Worm (Caenorhabditis elegans) whole organism, L4 larva: Measurements from ENCODE around the gene fipr-8.

Source experiments
- D1046.2 ChIP-seq: fragments of 200-800 bp; sonication (Bioruptor generic); IDR thresholded peaks from 2 replicates; pipeline ENCODE4 v1.3.6; 2022; ENCODE audit warnings: missing genetic modification characterization, missing compliant biosample characterization
- F37D6.2 ChIP-seq: sonication (generic microtip); optimal IDR thresholded peaks from 2 replicates; lab custom pipeline; 2016; ENCODE audit warnings: mild to moderate bottlenecking, missing genetic modification characterization, missing compliant biosample characterization
- R02D3.7 ChIP-seq: fragments of 150-350 bp; sonication (generic microtip); optimal IDR thresholded peaks from 3 replicates; lab custom pipeline; 2014; ENCODE audit warnings: missing biosample characterization, missing genetic modification characterization
- T20F7.1 ChIP-seq: fragments of 200-800 bp; sonication (Bioruptor generic); optimal IDR thresholded peaks from 2 replicates; lab custom pipeline; 2018; ENCODE audit warnings: mild to moderate bottlenecking, missing genetic modification characterization, missing compliant biosample characterization
- T26A8.4 ChIP-seq: fragments of 200-800 bp; sonication (Bioruptor generic); IDR thresholded peaks from 2 replicates; pipeline ENCODE4 v1.3.6; 2022; ENCODE audit warnings: missing genetic modification characterization, missing compliant biosample characterization
- Y48G9A.11 ChIP-seq: fragments of 200-800 bp; sonication (Bioruptor generic); IDR thresholded peaks from 2 replicates; pipeline ENCODE4 v1.3.6; 2022; ENCODE audit warnings: missing genetic modification reagents, missing genetic modification characterization, missing compliant biosample characterization
- Y5F2A.4 ChIP-seq: fragments of 200-800 bp; sonication (Bioruptor generic); optimal IDR thresholded peaks from 2 replicates; lab custom pipeline; 2018; ENCODE audit warnings: mild to moderate bottlenecking, missing genetic modification characterization, missing compliant biosample characterization
- aha-1 ChIP-seq: fragments of 150-350 bp; peaks from one replicate; lab custom pipeline; 2014; ENCODE audit warnings: missing biosample characterization, missing genetic modification characterization
- aly-2 ChIP-seq: sonication (generic microtip); optimal IDR thresholded peaks from 2 replicates; lab custom pipeline; 2018; ENCODE audit warnings: missing biosample characterization, missing genetic modification characterization
- attf-4 ChIP-seq: sonication (generic microtip); optimal IDR thresholded peaks from 3 replicates; lab custom pipeline; 2017; ENCODE audit warnings: missing biosample characterization, missing genetic modification characterization
- ceh-44 ChIP-seq: fragments of 200-800 bp; sonication (Bioruptor generic); IDR thresholded peaks from 2 replicates; pipeline ENCODE4 v1.3.6; 2022; ENCODE audit warnings: missing genetic modification reagents, missing genetic modification characterization, missing compliant biosample characterization
- ceh-62 ChIP-seq: sonication (generic microtip); optimal IDR thresholded peaks from 2 replicates; lab custom pipeline; 2017; ENCODE audit warnings: missing biosample characterization, missing genetic modification characterization
- ceh-82 ChIP-seq: sonication (generic microtip); optimal IDR thresholded peaks from 2 replicates; lab custom pipeline; 2017; ENCODE audit warnings: missing biosample characterization, missing genetic modification characterization
- ctbp-1 ChIP-seq: fragments of 200-800 bp; sonication (Bioruptor generic); IDR thresholded peaks from 2 replicates; pipeline ENCODE4 v1.3.6; 2022; ENCODE audit warnings: missing genetic modification reagents, missing genetic modification characterization, missing compliant biosample characterization
- daf-16 ChIP-seq, 3 experiments: sonication (generic microtip); optimal IDR thresholded peaks; 2 replicates each; lab custom pipeline; 2016 to 2017; ENCODE audit warnings: missing genetic modification characterization in 3 of 3, missing genetic modification reagents in 3 of 3, mild to moderate bottlenecking in 2 of 3, missing compliant biosample characterization in 2 of 3, missing biosample characterization in 1 of 3, moderate library complexity in 1 of 3
- daf-19 ChIP-seq: fragments of 200-800 bp; sonication (Bioruptor generic); conservative IDR thresholded peaks from 2 replicates; pipeline ENCODE4 v1.3.6; 2022; ENCODE audit warnings: missing genetic modification characterization, missing compliant biosample characterization
- daf-8 ChIP-seq: fragments of 200-800 bp; sonication (Bioruptor generic); IDR thresholded peaks from 2 replicates; pipeline ENCODE4 v1.3.6; 2022; ENCODE audit warnings: missing genetic modification characterization, missing compliant biosample characterization
- dmd-9 ChIP-seq: fragments of 200-800 bp; sonication (Bioruptor generic); IDR thresholded peaks from 2 replicates; pipeline ENCODE4 v1.3.6; 2022; ENCODE audit warnings: missing genetic modification reagents, missing genetic modification characterization, missing compliant biosample characterization
- duxl-1 ChIP-seq: sonication (generic microtip); optimal IDR thresholded peaks from 2 replicates; lab custom pipeline; 2016; ENCODE audit warnings: mild to moderate bottlenecking, missing genetic modification characterization, moderate library complexity, missing compliant biosample characterization; ENCODE audit not compliant: poor library complexity
- gei-8 ChIP-seq: fragments of 200-800 bp; sonication (Bioruptor generic); optimal IDR thresholded peaks from 2 replicates; lab custom pipeline; 2018; ENCODE audit warnings: mild to moderate bottlenecking, missing genetic modification characterization, missing compliant biosample characterization
- hif-1 ChIP-seq, 2 experiments: sonication (generic microtip); optimal IDR thresholded peaks; 2 replicates each; lab custom pipeline; 2016 to 2017; ENCODE audit warnings: missing compliant biosample characterization in 2 of 2, missing genetic modification characterization in 2 of 2, missing genetic modification reagents in 2 of 2, missing genotype in 2 of 2, mild to moderate bottlenecking in 1 of 2
- hmg-1.1 ChIP-seq: fragments of 200-800 bp; sonication (Bioruptor generic); IDR thresholded peaks from 2 replicates; pipeline ENCODE4 v1.3.6; 2022; ENCODE audit warnings: missing genetic modification reagents, missing genetic modification characterization, missing compliant biosample characterization
- jun-1 ChIP-seq: fragments of 150-350 bp; optimal IDR thresholded peaks from 2 replicates; lab custom pipeline; 2014; ENCODE audit warnings: missing biosample characterization, missing genetic modification reagents, missing genetic modification characterization
- lim-7 ChIP-seq: fragments of 200-800 bp; sonication (Bioruptor generic); IDR thresholded peaks from 2 replicates; pipeline ENCODE4 v1.3.6; 2022; ENCODE audit warnings: missing genetic modification characterization, missing compliant biosample characterization
- lin-1 ChIP-seq: fragments of 200-800 bp; sonication (Bioruptor generic); IDR thresholded peaks from 2 replicates; pipeline ENCODE4 v1.3.6; 2022; ENCODE audit warnings: missing genetic modification reagents, missing genetic modification characterization, missing compliant biosample characterization
- lin-13 ChIP-seq: fragments of 150-350 bp; optimal IDR thresholded peaks from 2 replicates; lab custom pipeline; 2014; ENCODE audit warnings: missing biosample characterization, missing genetic modification reagents, missing genetic modification characterization
- lin-29 ChIP-seq: fragments of 200-800 bp; sonication (Bioruptor generic); IDR thresholded peaks from 2 replicates; pipeline ENCODE4 v1.3.6; 2022; ENCODE audit warnings: missing genetic modification reagents, missing genetic modification characterization, missing compliant biosample characterization
- lin-38 ChIP-seq: fragments of 200-800 bp; sonication (Bioruptor generic); IDR thresholded peaks from 2 replicates; pipeline ENCODE4 v1.3.6; 2022; ENCODE audit warnings: missing genetic modification reagents, missing genetic modification characterization, missing compliant biosample characterization
- lir-3 ChIP-seq: sonication (generic microtip); optimal IDR thresholded peaks from 2 replicates; lab custom pipeline; 2016; ENCODE audit warnings: mild to moderate bottlenecking, missing genetic modification characterization, missing compliant biosample characterization
- madf-5 ChIP-seq, 2 experiments: fragments of 200-800 bp; sonication (Bioruptor generic); IDR thresholded peaks; 2 replicates each; pipeline ENCODE4 v1.3.6; 2022; ENCODE audit warnings: missing compliant biosample characterization in 2 of 2, missing genetic modification characterization in 2 of 2
- mdl-1 ChIP-seq, 2 experiments: fragments of 150-350 bp in 1 of 2; sonication (generic microtip) in 1 of 2; optimal IDR thresholded peaks; 2 replicates each; lab custom pipeline; 2014 to 2017; ENCODE audit warnings: missing biosample characterization in 2 of 2, missing genetic modification characterization in 2 of 2
- mdt-29 ChIP-seq: fragments of 200-800 bp; sonication (Bioruptor generic); IDR thresholded peaks from 2 replicates; pipeline ENCODE4 v1.3.6; 2022; ENCODE audit warnings: missing genetic modification reagents, missing genetic modification characterization, missing compliant biosample characterization
- mxl-3 ChIP-seq: fragments of 200-800 bp; sonication (Bioruptor generic); optimal IDR thresholded peaks from 2 replicates; lab custom pipeline; 2018; ENCODE audit warnings: mild to moderate bottlenecking, missing genetic modification characterization, missing compliant biosample characterization
- nhr-102 ChIP-seq: sonication (generic microtip); optimal IDR thresholded peaks from 2 replicates; lab custom pipeline; 2016; ENCODE audit warnings: mild to moderate bottlenecking, missing genetic modification characterization, moderate library complexity, missing compliant biosample characterization
- nhr-25 ChIP-seq: sonication (generic microtip); optimal IDR thresholded peaks from 2 replicates; lab custom pipeline; 2017; ENCODE audit warnings: missing genetic modification characterization, mild to moderate bottlenecking, missing compliant biosample characterization, antibody characterized with exemption, moderate library complexity, borderline replicate concordance; ENCODE audit not compliant: insufficient read depth
- nhr-28 ChIP-seq: fragments of 150-350 bp; optimal IDR thresholded peaks from 2 replicates; lab custom pipeline; 2014; ENCODE audit warnings: missing biosample characterization, missing genetic modification characterization
- nhr-41 ChIP-seq: fragments of 200-800 bp; sonication (Bioruptor generic); IDR thresholded peaks from 2 replicates; pipeline ENCODE4 v1.3.6; 2022; ENCODE audit warnings: missing genetic modification reagents, missing genetic modification characterization, missing compliant biosample characterization
- pha-4 ChIP-seq, 2 experiments: fragments of 150-350 bp in 1 of 2; fragments of 200-800 bp in 1 of 2; sonication (Bioruptor generic) in 1 of 2; IDR thresholded peaks in 1 of 2; optimal IDR thresholded peaks in 1 of 2; 2 replicates each; pipeline versions ENCODE4 v1.3.6 to Lab custom; 2014 to 2022; ENCODE audit warnings: missing genetic modification characterization in 2 of 2, missing genetic modification reagents in 2 of 2, missing biosample characterization in 1 of 2, missing compliant biosample characterization in 1 of 2
- rbr-2 ChIP-seq: sonication (generic microtip); optimal IDR thresholded peaks from 2 replicates; lab custom pipeline; 2016; ENCODE audit warnings: missing genotype, missing genetic modification characterization, missing compliant biosample characterization
- spr-1 ChIP-seq: sonication (generic microtip); optimal IDR thresholded peaks from 2 replicates; lab custom pipeline; 2016; ENCODE audit warnings: mild to moderate bottlenecking, missing genetic modification characterization, missing compliant biosample characterization
- tag-97 ChIP-seq: fragments of 200-800 bp; sonication (Bioruptor generic); IDR thresholded peaks from 2 replicates; pipeline ENCODE4 v1.3.6; 2022; ENCODE audit warnings: missing genetic modification characterization, missing compliant biosample characterization
- zip-11 ChIP-seq: fragments of 200-800 bp; sonication (Bioruptor generic); IDR thresholded peaks from 2 replicates; pipeline ENCODE4 v1.3.6; 2022; ENCODE audit warnings: missing genetic modification characterization, missing compliant biosample characterization

The fipr-8 gene

DNA sequence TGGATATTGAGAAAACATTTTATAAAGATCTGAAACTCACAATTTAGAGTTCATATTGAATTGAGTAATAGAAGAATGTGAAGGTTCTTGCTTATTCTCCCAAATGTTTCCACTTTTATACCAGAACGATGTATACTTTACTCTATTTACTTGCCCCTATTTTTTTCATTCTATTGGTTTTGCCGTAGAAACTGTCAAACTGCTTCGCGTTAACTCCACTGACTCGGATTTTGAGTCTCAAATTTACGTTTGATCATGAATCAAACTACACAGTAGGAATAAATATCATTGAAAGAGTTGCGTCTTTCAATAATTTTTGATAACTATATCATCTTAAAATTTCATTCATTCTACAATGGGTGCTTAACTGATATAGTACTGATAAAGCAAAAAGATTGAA lies at the start of gene fipr-8:
fipr-8 (minus strand) TSS at position 101 of the 400 bp plus-strand sequence.
- no peak for TF ChIP-seq pha-4 (GFP tag; IDR thresholded peaks at IDR 0.05; lab: Robert Waterston, UW)
- no peak for TF ChIP-seq pha-4 (tag; optimal IDR thresholded peaks at IDR 0.05; lab: Kevin White, UChicago)
- no peak for TF ChIP-seq ceh-82
- TF ChIP-seq madf-5 (GFP tag; IDR thresholded peaks at IDR 0.05; lab: Robert Waterston, UW): no peak
- TF ChIP-seq aly-2 (tag; lab: Kevin White, UChicago): no peak
- no peak for TF ChIP-seq mdl-1 (tag; optimal IDR thresholded peaks at IDR 0.05; lab: Kevin White, UChicago)
- no peak for TF ChIP-seq tag-97 (GFP tag; lab: Robert Waterston, UW)
- no peak for TF ChIP-seq ceh-62 (tag; lab: Kevin White, UChicago)
- TF ChIP-seq Y48G9A.11 (GFP tag; lab: Robert Waterston, UW): no peak
- no peak for TF ChIP-seq spr-1 (tag; lab: Kevin White, UChicago)
- TF ChIP-seq duxl-1: no peak
- TF ChIP-seq nhr-41: no peak

DNA sequence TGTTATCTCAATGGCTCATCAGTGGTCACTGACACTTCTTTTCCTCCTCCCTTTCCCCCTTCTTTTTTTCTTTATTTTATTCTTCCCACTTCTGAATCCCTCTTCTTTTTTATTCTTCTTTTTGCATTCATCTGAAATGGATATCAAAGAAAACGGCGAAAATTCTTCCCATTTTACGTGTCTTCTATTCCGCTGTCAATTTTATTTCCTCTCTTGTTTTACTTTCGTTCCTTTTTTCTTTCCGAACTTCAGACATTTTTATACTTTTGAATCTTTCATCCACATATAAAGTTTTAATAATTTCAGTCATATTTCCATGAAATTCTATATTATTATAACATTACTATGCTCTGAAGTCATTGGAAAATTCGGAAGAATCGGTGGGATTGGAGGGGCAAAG lies 47.5 kb upstream of the fipr-8 start, which contains the start of gene B0024.3:
B0024.3 (plus strand) TSS at position 301 of the 400 bp plus-strand sequence.
- no peak for TF ChIP-seq F37D6.2 (tag; lab: Kevin White, UChicago)
- no peak for TF ChIP-seq daf-19
- no peak for TF ChIP-seq hif-1 (tag; optimal IDR thresholded peaks at IDR 0.05; lab: Kevin White, UChicago)
- no peak for TF ChIP-seq lin-38
- TF ChIP-seq mxl-3 (GFP tag; lab: Kevin White, UChicago): no peak
- TF ChIP-seq ctbp-1 (GFP tag; lab: Robert Waterston, UW): no peak
- TF ChIP-seq lin-29: no peak
- TF ChIP-seq pha-4 (GFP tag; IDR thresholded peaks at IDR 0.05; lab: Robert Waterston, UW): no peak
- TF ChIP-seq pha-4 (tag; optimal IDR thresholded peaks at IDR 0.05; lab: Kevin White, UChicago): no peak

DNA sequence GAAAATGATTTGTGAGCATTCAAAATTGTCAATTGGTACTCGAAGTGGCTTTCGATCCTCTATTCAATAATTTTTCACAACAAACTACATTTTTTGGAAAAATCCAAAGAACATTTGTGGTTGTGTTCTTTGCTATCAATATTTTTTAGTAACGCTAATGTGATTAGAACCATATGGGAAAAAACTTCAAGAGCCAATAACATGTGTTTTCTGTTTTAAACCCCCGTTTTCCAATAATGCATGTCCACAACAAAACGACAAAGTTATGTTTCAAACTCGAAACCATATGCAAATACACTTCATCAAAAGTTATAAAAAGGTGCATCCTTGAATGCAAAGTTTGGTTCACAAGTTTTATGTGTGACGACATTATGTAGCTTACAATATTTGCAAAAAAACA lies 46.1 kb upstream of the fipr-8 start:
- TF ChIP-seq mdl-1 (tag; optimal IDR thresholded peaks at IDR 0.05; lab: Kevin White, UChicago) (no peak), spr-1 (tag; lab: Kevin White, UChicago) (no peak)

DNA sequence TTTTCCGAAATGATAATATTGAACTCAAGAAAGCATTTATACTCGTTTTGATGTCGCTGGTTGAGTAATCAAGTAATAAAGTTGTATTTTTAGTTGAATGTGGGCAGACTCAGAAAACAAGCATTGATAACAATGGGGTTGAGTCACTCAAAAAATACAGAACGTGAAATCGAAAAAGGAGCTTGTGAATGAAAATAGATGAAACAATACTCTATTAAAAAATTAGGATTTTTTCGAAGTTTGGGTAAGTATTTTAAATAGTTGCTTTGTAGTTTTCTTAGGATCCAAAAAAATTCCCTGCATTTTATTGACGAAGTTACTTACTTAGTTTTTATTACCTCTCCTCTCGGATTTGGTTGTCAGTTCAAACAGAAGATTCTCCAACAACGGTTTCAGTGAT lies 43.7 kb upstream of the fipr-8 start, which contains the start of gene lys-3:
lys-3 (minus strand) TSS at position 101 of the 400 bp plus-strand sequence.
- TF ChIP-seq F37D6.2 (tag; lab: Kevin White, UChicago) (no peak), ceh-44 (GFP tag; lab: Robert Waterston, UW) (no peak), nhr-102 (tag; lab: Kevin White, UChicago) (no peak), madf-5 (GFP tag; IDR thresholded peaks at IDR 0.05; lab: Robert Waterston, UW) (no peak), daf-8 (GFP tag; lab: Robert Waterston, UW) (no peak), gei-8 (no peak), hmg-1.1 (GFP tag; lab: Robert Waterston, UW) (no peak), attf-4 (tag; lab: Kevin White, UChicago) (no peak), nhr-25 (tag; lab: Kevin White, UChicago) (no peak), D1046.2 (GFP tag; lab: Robert Waterston, UW) (no peak), mdl-1 (tag; optimal IDR thresholded peaks at IDR 0.05; lab: Kevin White, UChicago) (no peak)

DNA sequence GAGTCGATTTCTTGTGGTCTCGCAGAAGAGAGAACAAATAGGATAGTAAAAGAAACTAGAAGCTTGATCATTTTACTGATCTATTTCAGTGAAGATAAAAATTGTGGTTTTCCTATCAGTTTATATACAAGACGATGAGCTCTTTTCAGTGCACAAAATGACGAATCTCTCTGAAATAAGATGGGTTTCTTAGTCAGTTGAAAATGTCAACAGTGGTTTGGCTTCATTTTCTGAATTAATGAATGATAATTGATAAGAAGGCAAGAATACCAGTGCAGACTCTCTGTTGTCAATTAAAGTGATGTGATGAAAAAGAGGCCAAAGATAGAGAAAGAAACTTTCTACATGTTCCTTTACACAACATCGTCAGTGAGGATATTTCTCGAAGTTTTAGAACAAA lies 41.6 kb upstream of the fipr-8 start, which contains the start of gene lys-2:
lys-2 (minus strand) TSS at position 101 of the 400 bp plus-strand sequence.
- TF ChIP-seq lin-1 (GFP tag; lab: Robert Waterston, UW): 0 out of 2 replicates have a peak, but pooled peaks have one; percentile 32
- TF ChIP-seq mdt-29 (GFP tag; lab: Robert Waterston, UW): no peak
- TF ChIP-seq rbr-2 (tag; lab: Kevin White, UChicago): no peak
- TF ChIP-seq dmd-9 (GFP tag; lab: Robert Waterston, UW): no peak
- no peak for TF ChIP-seq R02D3.7 (tag; lab: Kevin White, UChicago)
- TF ChIP-seq jun-1: no peak
- TF ChIP-seq T26A8.4 (GFP tag; lab: Robert Waterston, UW): no peak
- TF ChIP-seq daf-16 (GFP tag; optimal IDR thresholded peaks at IDR 0.05; lab: Kevin White, UChicago): no peak
- peak; percentile 94 for TF ChIP-seq daf-16 (tag; optimal IDR thresholded peaks at IDR 0.05; lab: Kevin White, UChicago)
- TF ChIP-seq nhr-28 (tag; lab: Kevin White, UChicago): peak; percentile 82
- no peak for TF ChIP-seq nhr-25 (tag; lab: Kevin White, UChicago)
- no peak for TF ChIP-seq Y5F2A.4 (GFP tag; lab: Kevin White, UChicago)
- TF ChIP-seq T20F7.1 (GFP tag; lab: Kevin White, UChicago): no peak
- no peak for TF ChIP-seq lin-38
- peak; percentile 29 for TF ChIP-seq aha-1 (tag; lab: Kevin White, UChicago)
- TF ChIP-seq daf-8 (GFP tag; lab: Robert Waterston, UW): no peak
- TF ChIP-seq lin-13 (GFP tag; lab: Kevin White, UChicago): no peak
- TF ChIP-seq lim-7: no peak
- no peak for TF ChIP-seq lir-3
- TF ChIP-seq zip-11 (GFP tag; lab: Robert Waterston, UW): no peak
